Fruit fly (Drosophila melanogaster): ENCODE results near the gene CG15814.
"Not testable (repeated sequence)": the region's sequence is repeated elsewhere in the genome, so short reads cannot be mapped to it uniquely, and the experiment has no call there.

CG15814 gene

DNA sequence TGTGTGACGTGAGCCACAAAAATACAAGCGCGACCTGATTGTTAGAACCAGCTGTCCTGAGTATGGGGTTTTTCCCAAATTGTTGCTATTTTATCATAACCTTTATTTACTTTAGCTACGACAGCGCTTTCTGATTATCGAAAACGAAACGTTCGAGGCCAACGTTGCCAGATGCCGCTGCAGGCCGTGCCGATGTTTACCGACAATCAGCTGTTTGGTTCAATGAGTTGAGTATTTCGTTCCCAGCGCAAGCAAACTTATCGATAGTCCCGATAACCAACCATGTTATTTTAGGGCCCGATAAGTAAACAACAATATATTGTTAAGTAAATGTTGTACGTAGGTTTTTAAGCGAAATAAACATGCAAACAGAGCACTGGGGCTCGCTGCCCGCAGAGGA is at the start of gene CG15814, which contains the start of gene Spt7:
Gene CG15814, minus strand, starts transcription at position 164 of the 400 bp plus-strand sequence.
Gene Spt7, plus strand, starts transcription at position 282 of the 400 bp plus-strand sequence.
- TF ChIP-seq ovo (GFP tag; optimal IDR thresholded peaks at IDR 0.05) (peak; percentile 72), Clk (GFP tag; optimal IDR thresholded peaks at IDR 0.05) (no peak), Mnt (GFP tag; optimal IDR thresholded peaks at IDR 0.05) (peak; percentile 81), kay (GFP tag; ENCODE audit: borderline replicate concordance) (no peak), bab1 (GFP tag; optimal IDR thresholded peaks at IDR 0.05) (peak; percentile 69), cic (GFP tag; optimal IDR thresholded peaks at IDR 0.05) (peak; percentile 40), CG7045 (GFP tag; optimal IDR thresholded peaks at IDR 0.05) (no peak), tj (GFP tag; optimal IDR thresholded peaks at IDR 0.05) (peak; percentile 61), Hr96 (GFP tag; optimal IDR thresholded peaks at IDR 0.05) (no peak), Crg-1 (GFP tag; optimal IDR thresholded peaks at IDR 0.05) (peak; percentile 69), CG33017 (tag; optimal IDR thresholded peaks at IDR 0.05) (no peak), cnc (optimal IDR thresholded peaks at IDR 0.05) (peak in 1 of 2 experiments; percentile 16), CG1620 (GFP tag; optimal IDR thresholded peaks at IDR 0.05) (peak; percentile 34), CG14711 (tag; optimal IDR thresholded peaks at IDR 0.05) (peak; percentile 8), CG11617 (GFP tag; optimal IDR thresholded peaks at IDR 0.05) (peak; percentile 65), pad (GFP tag; optimal IDR thresholded peaks at IDR 0.05) (peak; percentile 51), CG5204 (GFP tag; optimal IDR thresholded peaks at IDR 0.05) (no peak), toe (GFP tag; optimal IDR thresholded peaks at IDR 0.05) (no peak), CG7101 (tag; optimal IDR thresholded peaks at IDR 0.05) (peak; percentile 43)

DNA sequence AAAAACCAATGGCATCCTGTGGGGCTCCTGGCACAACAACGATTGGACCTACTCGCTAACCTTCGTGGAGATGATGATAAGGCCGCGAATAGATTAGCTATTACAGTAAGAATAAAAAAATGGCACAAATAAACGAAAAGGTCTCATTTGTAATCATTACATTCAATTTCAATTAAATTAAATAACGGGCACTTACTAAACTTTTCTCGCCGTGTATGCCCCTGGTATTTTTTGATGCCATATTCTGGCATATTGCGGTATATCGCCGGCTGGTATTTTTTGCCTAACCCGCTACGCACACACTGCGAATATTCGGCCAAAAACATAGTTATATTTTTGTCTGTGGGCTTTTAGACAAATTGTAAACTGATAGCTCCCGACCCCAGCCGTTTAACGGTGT is 49.3 kb upstream of the CG15814 start, which contains the start of gene Gss2:
Gene Gss2, plus strand, starts transcription at position 301 of the 400 bp plus-strand sequence.
- TF ChIP-seq cnc (optimal IDR thresholded peaks at IDR 0.05); CG7045 (GFP tag; optimal IDR thresholded peaks at IDR 0.05); Hr96 (GFP tag; optimal IDR thresholded peaks at IDR 0.05): not testable (repeated sequence)

DNA sequence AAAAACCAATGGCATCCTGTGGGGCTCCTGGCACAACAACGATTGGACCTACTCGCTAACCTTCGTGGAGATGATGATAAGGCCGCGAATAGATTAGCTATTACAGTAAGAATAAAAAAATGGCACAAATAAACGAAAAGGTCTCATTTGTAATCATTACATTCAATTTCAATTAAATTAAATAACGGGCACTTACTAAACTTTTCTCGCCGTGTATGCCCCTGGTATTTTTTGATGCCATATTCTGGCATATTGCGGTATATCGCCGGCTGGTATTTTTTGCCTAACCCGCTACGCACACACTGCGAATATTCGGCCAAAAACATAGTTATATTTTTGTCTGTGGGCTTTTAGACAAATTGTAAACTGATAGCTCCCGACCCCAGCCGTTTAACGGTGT is 39.1 kb upstream of the CG15814 start, which contains the start of gene Gss1:
Gene Gss1, plus strand, starts transcription at position 301 of the 400 bp plus-strand sequence.
- not testable (repeated sequence) for TF ChIP-seq CG33017 (tag; optimal IDR thresholded peaks at IDR 0.05); kay (GFP tag; ENCODE audit: borderline replicate concordance); CG14711 (tag; optimal IDR thresholded peaks at IDR 0.05)

DNA sequence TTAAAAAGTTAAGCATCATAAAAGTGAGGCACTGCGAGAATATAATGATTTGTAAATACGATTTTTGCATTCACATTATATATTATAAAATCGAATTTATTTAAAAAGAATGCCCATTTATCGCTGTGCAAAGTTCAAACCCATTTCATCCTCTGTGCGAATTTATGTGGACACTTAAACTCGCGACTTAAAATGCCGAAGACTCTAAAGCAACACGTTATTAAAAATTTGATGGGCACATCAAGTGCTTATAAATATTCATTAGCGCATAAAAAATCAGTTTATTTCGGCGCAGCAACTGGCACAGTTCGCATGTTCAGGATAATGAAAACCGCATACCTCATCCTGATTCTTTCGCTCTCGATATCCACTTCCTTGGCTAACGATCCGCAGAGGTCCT is 37.7 kb upstream of the CG15814 start, which contains the start of gene CG6788:
Gene CG6788, plus strand, starts transcription at position 301 of the 400 bp plus-strand sequence.
- TF ChIP-seq kay (GFP tag; ENCODE audit: borderline replicate concordance) (no peak), pad (GFP tag; optimal IDR thresholded peaks at IDR 0.05) (no peak)

DNA sequence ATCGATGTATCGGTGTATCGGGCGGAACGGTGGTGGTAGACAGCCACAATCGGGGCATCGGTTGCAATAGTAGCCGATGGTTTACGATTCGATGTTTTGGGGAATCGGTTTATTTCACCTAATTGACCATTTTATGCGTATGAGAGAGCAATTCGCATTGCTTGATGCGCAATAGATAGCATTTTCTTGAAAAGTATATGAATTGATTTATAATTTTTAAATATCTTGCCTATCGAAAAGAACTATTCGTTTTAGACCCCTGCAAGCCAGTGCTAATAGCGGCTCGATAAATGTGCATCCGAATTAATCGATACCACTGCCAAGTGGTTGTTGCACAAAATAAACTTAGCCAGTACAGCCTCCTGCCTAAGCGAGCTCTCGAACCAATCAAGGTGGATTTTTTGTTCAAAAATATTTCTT is 37.1 kb upstream of the CG15814 start, which contains the start of gene mnb:
Gene mnb, minus strand, starts transcription at position 15 of the 420 bp plus-strand sequence.
- TF ChIP-seq CG11617 (GFP tag; optimal IDR thresholded peaks at IDR 0.05) (peak; percentile 17), Hr96 (GFP tag; optimal IDR thresholded peaks at IDR 0.05) (peak; percentile 60), CG14711 (tag; optimal IDR thresholded peaks at IDR 0.05) (no peak), CG5204 (GFP tag; optimal IDR thresholded peaks at IDR 0.05) (peak; percentile 58), toe (GFP tag; optimal IDR thresholded peaks at IDR 0.05) (peak; percentile 42), ovo (GFP tag; optimal IDR thresholded peaks at IDR 0.05) (no peak), CG1620 (GFP tag; optimal IDR thresholded peaks at IDR 0.05) (peak; percentile 78), bab1 (GFP tag; optimal IDR thresholded peaks at IDR 0.05) (peak; percentile 25), cic (GFP tag; optimal IDR thresholded peaks at IDR 0.05) (no peak), Mnt (GFP tag; optimal IDR thresholded peaks at IDR 0.05) (peak; percentile 8)

DNA sequence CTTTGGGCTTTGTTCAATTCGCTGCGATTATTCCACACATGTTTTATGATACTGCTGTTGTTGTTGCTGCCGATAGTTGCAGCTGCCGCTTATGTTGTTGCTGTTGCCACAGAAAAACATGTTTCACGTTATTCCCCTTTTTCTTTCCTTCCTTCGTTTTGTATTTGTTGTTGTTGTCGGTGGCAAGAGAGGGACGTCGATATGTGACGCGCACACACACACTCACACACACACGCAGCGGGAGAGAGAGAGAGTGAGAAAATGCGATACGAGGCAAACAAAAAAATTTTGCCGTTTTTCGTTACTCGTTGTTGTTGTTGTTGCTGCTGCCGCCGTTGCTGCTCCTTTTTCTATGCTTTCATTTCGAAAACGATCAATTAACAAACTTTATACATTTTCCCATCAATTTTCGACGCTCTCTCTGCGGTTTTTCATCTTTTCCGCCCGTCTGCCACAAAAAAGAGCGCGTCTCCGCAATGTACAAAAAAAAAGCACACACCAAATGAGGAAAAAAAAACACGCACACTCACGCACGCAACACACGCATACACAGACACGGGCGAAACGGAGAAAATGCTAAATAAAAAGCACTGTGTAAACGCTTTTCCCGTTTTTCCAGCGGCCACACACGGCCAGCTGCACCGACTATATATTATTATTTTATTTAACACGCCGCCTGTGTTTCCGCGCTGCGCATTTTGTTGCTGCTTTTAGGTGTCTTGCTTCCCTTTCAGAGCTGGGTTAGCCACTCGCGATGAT is 36.5 kb upstream of the CG15814 start:
- TF ChIP-seq pad (GFP tag; optimal IDR thresholded peaks at IDR 0.05) (peak; percentile 38), CG1620 (GFP tag; optimal IDR thresholded peaks at IDR 0.05) (no peak), tj (GFP tag; optimal IDR thresholded peaks at IDR 0.05) (peak; percentile 37), CG11617 (GFP tag; optimal IDR thresholded peaks at IDR 0.05) (peak; percentile 38), Mnt (GFP tag; optimal IDR thresholded peaks at IDR 0.05) (peak; percentile 75)

DNA sequence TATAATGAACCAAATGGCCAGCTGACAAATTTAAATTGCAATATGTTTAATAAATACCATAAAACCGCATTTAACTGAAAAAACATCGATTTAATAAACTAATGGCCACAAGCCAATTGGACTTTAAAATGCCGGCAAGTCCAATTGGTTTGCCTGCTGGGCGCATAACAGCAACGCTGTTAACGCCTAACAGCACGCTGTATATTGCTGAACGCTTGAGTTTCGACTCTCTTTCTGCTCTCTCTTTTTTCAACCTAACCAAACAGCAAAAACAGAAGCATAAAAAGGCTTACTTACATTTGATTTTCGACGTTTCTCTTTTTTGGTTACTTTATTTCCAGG is 35.9 kb upstream of the CG15814 start:
- TF ChIP-seq toe (GFP tag; optimal IDR thresholded peaks at IDR 0.05) = no peak
- TF ChIP-seq kay (GFP tag; ENCODE audit: borderline replicate concordance) = no peak
- no peak for TF ChIP-seq ovo (GFP tag; optimal IDR thresholded peaks at IDR 0.05)
- no peak for TF ChIP-seq tj (GFP tag; optimal IDR thresholded peaks at IDR 0.05)
- TF ChIP-seq CG1620 (GFP tag; optimal IDR thresholded peaks at IDR 0.05) = no peak
- no peak for TF ChIP-seq cic (GFP tag; optimal IDR thresholded peaks at IDR 0.05)
- no peak for TF ChIP-seq CG33017 (tag; optimal IDR thresholded peaks at IDR 0.05)
- TF ChIP-seq CG14711 (tag; optimal IDR thresholded peaks at IDR 0.05) = no peak
- no peak for TF ChIP-seq pad (GFP tag; optimal IDR thresholded peaks at IDR 0.05)
- no peak for TF ChIP-seq CG11617 (GFP tag; optimal IDR thresholded peaks at IDR 0.05)
- no peak for TF ChIP-seq bab1 (GFP tag; optimal IDR thresholded peaks at IDR 0.05)
- TF ChIP-seq cnc (optimal IDR thresholded peaks at IDR 0.05) = no peak
- no peak for TF ChIP-seq Hr96 (GFP tag; optimal IDR thresholded peaks at IDR 0.05)
- no peak for TF ChIP-seq CG7101 (tag; optimal IDR thresholded peaks at IDR 0.05)
- TF ChIP-seq Crg-1 (GFP tag; optimal IDR thresholded peaks at IDR 0.05) = no peak
